Worm (Caenorhabditis elegans): ENCODE results near the gene ins-2.

ins-2 gene

DNA sequence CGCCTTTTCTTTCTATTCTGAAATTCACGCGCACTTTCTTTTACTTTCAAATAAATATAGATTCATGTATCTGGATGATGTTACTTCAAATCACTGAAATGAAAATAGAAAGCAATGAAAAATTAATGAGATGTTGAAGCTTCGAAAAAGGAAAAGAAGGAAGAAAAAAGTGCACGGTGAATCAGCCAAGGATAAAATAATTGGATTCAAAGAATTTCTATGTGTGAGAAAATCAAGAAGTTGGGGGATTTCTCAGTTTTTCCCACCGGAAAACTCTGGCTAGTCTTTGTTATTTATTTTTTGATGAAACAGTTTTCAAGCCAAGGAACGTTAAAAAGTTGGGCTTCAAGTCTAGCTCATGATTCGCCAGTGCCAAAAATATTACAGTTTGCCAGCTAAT, 36.6 kb upstream of the ins-2 start:
- TF ChIP-seq tra-4 (tag; optimal IDR thresholded peaks at IDR 0.05) (no peak), ceh-36 (tag; optimal IDR thresholded peaks at IDR 0.05) (no peak), tbx-11 (GFP tag; IDR thresholded peaks at IDR 0.05) (no peak), hmbx-1 (tag; optimal IDR thresholded peaks at IDR 0.05) (no peak)

DNA sequence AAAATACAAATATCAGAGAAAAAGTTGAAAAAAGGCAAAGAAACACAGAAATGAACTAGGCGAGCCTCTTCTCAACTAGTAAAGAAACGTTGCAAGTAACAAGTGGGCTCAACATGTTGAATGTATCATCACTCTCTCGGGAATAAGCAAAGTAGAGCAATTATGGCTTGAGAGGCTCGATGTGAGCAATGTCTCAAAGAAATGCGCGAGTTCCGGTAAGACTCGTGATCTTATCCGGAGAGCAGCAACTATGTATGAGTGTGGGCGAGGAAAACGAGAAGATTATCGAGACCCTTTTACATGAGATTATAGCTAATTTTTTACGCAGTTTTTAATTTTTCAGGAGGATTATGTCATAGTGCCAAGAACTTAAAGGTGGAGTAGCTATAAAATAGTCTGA, 36.1 kb upstream of the ins-2 start:
- no peak for TF ChIP-seq ceh-36 (tag; optimal IDR thresholded peaks at IDR 0.05)
- no peak for TF ChIP-seq pes-1 (GFP tag; IDR thresholded peaks at IDR 0.05)

DNA sequence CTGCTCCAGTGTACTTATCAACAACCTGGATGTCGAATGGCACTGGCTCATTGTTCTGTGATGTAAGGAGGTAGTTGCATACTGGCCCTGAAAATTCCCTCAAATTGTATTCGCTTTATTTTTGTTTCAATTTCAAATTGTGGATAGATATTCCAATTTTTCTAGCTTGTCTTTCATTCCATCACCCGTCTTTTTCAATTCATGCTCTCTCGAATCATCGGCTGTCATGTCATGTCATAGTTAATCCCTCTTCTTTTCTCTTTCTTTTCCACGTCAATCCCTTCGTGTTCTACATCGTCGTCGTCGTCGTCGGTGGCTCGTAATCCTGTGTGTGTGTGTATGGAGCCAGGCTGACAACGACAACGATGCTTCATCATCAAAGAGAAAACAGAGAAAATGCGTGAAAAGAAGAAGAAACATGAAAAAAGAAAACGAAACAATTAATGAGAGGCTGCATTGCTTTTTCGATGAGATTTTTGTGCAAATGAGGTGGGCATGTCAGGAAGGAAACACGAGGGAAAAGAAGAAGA, 32.6 kb upstream of the ins-2 start:
- TF ChIP-seq ceh-36 (tag; optimal IDR thresholded peaks at IDR 0.05) (peak; percentile 19), ama-1 (optimal IDR thresholded peaks at IDR 0.05) (no peak)

DNA sequence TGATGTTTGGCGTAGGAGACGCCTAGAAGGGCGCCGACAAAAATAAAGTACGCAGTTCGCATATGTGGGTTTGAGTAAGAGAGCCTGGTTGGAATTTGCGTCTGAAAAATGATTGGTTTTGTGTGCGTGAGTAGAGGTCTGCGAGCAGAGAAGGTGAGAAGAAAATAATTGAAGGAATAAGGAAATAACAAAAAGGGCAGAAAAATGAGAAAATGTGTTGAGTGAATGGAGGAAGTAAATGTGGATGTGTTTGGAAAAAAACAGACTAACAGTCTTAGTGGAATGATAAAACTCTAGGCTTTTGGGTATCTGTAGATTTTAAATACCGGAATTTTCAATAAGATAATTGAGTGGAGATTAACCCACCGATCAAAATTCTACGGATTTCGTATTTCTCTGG, 31.7 kb upstream of the ins-2 start, which contains the start of gene casy-1:
casy-1 (minus strand) TSS at position 101 of the 400 bp plus-strand sequence.
- no peak for TF ChIP-seq B0310.2 (tag; optimal IDR thresholded peaks at IDR 0.05)
- no peak for TF ChIP-seq pes-1 (GFP tag; IDR thresholded peaks at IDR 0.05)
- TF ChIP-seq tra-4 (tag; optimal IDR thresholded peaks at IDR 0.05): no peak
- TF ChIP-seq ama-1 (optimal IDR thresholded peaks at IDR 0.05): no peak
- TF ChIP-seq tbx-11 (GFP tag; IDR thresholded peaks at IDR 0.05): no peak
- TF ChIP-seq hmbx-1 (tag; optimal IDR thresholded peaks at IDR 0.05): no peak
- no peak for TF ChIP-seq flt-1 (GFP tag; IDR thresholded peaks at IDR 0.05)
- TF ChIP-seq aly-1 (tag; optimal IDR thresholded peaks at IDR 0.05): no peak
- no peak for TF ChIP-seq hmg-4 (GFP tag; optimal IDR thresholded peaks at IDR 0.05)
- no peak for TF ChIP-seq ceh-36 (tag; optimal IDR thresholded peaks at IDR 0.05)
- no peak for TF ChIP-seq ceh-13 (GFP tag; optimal IDR thresholded peaks at IDR 0.05)
- TF ChIP-seq tbx-37 (GFP tag; conservative IDR thresholded peaks at IDR 0.05): no peak
- no peak for TF ChIP-seq scrt-1 (GFP tag; IDR thresholded peaks at IDR 0.05)
- TF ChIP-seq F13C5.2 (tag; optimal IDR thresholded peaks at IDR 0.05): no peak
- TF ChIP-seq ets-7 (tag; optimal IDR thresholded peaks at IDR 0.05): no peak

DNA sequence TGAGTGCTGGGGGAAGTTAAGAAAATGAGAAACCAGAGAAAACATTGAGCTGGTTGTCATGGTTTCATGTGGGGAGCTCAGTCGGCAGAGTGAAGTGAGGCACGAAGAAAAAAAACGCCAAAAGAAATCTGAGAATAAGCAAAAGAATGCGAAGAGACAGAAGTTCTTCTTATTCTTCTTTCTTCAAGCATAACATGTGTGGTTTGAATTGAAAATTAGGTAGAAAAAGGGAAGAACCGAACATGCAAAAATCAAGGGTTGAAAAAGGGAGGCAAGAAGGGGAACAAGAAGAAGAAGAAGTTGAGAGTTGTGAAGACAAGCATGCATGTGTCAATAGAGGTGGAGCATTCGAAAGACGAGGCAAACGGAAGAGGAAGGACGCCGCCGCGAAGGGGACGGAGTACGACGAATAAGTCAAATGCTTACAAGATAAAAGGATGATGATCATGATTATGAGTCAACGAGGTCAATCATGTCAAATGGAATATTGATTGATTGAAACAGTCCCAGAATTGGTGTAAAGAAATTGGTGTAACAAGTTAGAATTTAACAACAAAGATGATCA, 30.4 kb upstream of the ins-2 start:
- TF ChIP-seq flt-1 (GFP tag; IDR thresholded peaks at IDR 0.05) (no peak), F13C5.2 (tag; optimal IDR thresholded peaks at IDR 0.05) (no peak), tbx-37 (GFP tag; conservative IDR thresholded peaks at IDR 0.05) (no peak), hmg-4 (GFP tag; optimal IDR thresholded peaks at IDR 0.05) (no peak), tbx-11 (GFP tag; IDR thresholded peaks at IDR 0.05) (no peak), hnd-1 (tag; optimal IDR thresholded peaks at IDR 0.05) (no peak), ceh-36 (tag; optimal IDR thresholded peaks at IDR 0.05) (no peak), tra-4 (tag; optimal IDR thresholded peaks at IDR 0.05) (no peak), ceh-13 (GFP tag; optimal IDR thresholded peaks at IDR 0.05) (no peak)

DNA sequence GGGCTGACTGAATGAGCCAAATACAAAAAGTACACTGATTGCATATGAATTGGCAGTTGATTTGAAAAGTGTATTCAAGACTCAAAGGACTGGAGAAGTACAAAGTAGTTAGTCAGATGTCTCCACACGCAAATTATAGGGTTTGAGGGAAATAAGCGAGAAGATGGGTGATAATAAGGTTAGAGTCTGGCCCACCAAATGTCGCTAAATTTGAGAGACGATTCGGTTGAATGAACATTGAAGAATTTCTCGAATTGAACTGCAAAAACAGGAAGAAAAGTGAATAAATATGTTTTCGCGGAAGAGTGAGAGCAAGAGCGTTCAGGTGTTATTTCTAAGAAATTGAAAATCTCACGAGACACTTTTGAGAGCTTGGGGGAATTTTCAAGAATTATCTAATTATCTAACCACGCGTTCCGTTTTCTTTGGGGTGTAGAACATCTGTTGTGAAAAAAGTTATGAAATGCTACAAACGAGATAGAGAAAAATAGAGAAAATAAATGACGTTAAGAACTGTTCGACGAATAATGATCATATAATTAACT, 28.7 kb upstream of the ins-2 start:
- no peak for TF ChIP-seq B0310.2 (tag; optimal IDR thresholded peaks at IDR 0.05)

DNA sequence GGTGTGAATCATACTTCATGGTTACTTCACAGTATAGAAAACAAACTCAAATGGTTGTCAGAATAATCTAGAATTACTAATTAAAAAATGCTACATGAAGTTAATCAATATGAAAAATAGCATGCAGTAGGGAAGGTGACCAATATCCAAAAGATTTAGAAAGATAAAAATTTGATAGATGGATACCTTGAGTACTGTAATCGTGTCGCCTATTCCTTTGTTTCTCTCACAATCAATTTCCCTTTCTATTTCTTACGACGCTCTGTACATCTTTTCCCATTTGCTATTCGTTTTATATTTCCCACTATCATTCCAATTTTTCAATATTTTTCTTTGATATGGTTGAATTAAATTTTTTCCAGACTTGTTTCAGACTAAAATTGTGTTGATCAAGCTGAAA, 27.0 kb upstream of the ins-2 start, which contains the start of gene B0034.7:
B0034.7 (plus strand) TSS at position 301 of the 400 bp plus-strand sequence.
- TF ChIP-seq ceh-13 (GFP tag; optimal IDR thresholded peaks at IDR 0.05) (no peak), ceh-36 (tag; optimal IDR thresholded peaks at IDR 0.05) (no peak), B0310.2 (tag; optimal IDR thresholded peaks at IDR 0.05) (no peak)

DNA sequence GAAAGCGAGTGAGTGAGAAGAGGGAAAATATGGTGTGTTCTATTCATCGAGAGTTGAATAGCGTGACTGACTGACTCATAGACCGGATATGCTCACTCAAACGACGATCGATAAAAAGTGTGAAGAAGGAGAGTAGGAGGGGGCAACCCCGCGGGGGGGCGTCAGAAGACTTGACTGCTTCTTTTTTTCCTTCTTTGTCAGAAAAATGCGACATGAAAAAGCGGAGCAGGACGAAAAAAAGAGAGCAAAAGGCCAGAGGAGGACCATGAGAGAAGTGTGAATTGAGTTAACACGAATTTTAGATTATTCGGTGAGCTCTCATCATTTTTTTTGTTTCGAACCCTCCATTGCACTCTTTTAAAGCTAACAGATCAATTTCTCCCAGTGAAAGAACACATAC, 26.0 kb upstream of the ins-2 start:
- TF ChIP-seq pes-1 (GFP tag; IDR thresholded peaks at IDR 0.05) (no peak), tra-4 (tag; optimal IDR thresholded peaks at IDR 0.05) (no peak), ceh-36 (tag; optimal IDR thresholded peaks at IDR 0.05) (no peak), aly-1 (tag; optimal IDR thresholded peaks at IDR 0.05) (no peak), tbx-37 (GFP tag; conservative IDR thresholded peaks at IDR 0.05) (no peak), flt-1 (GFP tag; IDR thresholded peaks at IDR 0.05) (no peak), hmbx-1 (tag; optimal IDR thresholded peaks at IDR 0.05) (no peak), ceh-13 (GFP tag; optimal IDR thresholded peaks at IDR 0.05) (no peak), hmg-4 (GFP tag; optimal IDR thresholded peaks at IDR 0.05) (no peak), ama-1 (optimal IDR thresholded peaks at IDR 0.05) (no peak), sea-1 (GFP tag; conservative IDR thresholded peaks at IDR 0.05) (no peak), scrt-1 (GFP tag; IDR thresholded peaks at IDR 0.05) (no peak), B0310.2 (tag; optimal IDR thresholded peaks at IDR 0.05) (no peak), tbx-11 (GFP tag; IDR thresholded peaks at IDR 0.05) (no peak), hnd-1 (tag; optimal IDR thresholded peaks at IDR 0.05) (no peak), ets-7 (tag; optimal IDR thresholded peaks at IDR 0.05) (no peak), F13C5.2 (tag; optimal IDR thresholded peaks at IDR 0.05) (no peak)

DNA sequence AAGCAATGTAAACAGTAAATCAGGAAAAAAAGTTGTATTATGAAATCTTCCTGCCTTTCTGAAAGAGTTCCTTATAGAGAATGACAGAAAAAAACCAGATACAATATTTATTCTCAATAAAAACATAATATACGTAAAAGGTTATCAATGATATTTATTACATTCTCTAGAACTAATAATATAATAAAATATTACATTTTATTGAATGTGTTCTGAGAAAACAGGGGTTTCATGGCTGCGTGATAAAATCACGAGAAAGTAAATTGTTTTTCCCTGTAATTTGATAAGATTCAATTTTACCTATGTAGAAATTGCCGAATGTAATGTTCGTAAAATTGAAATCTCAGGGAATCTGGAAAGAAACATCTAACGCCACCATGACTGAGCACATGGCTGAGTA, 23.4 kb upstream of the ins-2 start:
- TF ChIP-seq hnd-1 (tag; optimal IDR thresholded peaks at IDR 0.05) (no peak), ets-7 (tag; optimal IDR thresholded peaks at IDR 0.05) (no peak), aly-1 (tag; optimal IDR thresholded peaks at IDR 0.05) (no peak), flt-1 (GFP tag; IDR thresholded peaks at IDR 0.05) (no peak)

All from whole organism, early embryonic.